Worm (Caenorhabditis elegans) whole organism, L4/young adult: ENCODE results near the gene T13G4.1.

ENCODE experiments used
- W03F9.2 ChIP-seq: fragments of 150-350 bp; optimal IDR thresholded peaks from 2 replicates; lab custom pipeline; 2014; ENCODE audit warnings: missing biosample characterization, missing genetic modification characterization
- him-1 ChIP-seq: sonication (generic microtip); optimal IDR thresholded peaks from 2 replicates; lab custom pipeline; 2016; ENCODE audit warnings: missing genotype, missing genetic modification reagents, missing genetic modification characterization, missing compliant biosample characterization

DNA sequence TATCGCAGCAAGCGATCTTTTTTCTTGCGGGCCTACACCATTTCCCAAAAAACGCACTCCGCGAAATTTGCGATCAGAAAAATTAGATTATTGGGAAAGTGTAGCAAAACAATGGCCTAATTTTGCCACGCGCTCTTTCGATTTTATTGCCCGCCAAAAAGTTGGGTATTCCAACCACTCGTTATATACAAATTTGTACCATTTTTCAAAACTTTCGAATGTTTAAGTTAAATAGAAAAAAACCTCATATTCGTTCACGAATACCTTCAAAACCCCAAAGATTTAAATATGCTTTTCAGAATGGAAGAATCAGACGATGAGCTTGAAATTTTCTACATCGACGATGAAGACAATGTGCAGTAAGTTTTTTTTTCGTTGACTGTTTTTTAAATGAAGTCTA is at the start of gene T13G4.1:
- TF ChIP-seq him-1 (tag; lab: Kevin White, UChicago) (no peak), W03F9.2 (no peak)
